Worm (Caenorhabditis elegans) whole organism, L3 larva: ENCODE measurements around the gene lido-14.

Experiments
- R02D3.7 ChIP-seq: fragments of 150-350 bp; optimal IDR thresholded peaks from 2 replicates; lab custom pipeline; 2014; ENCODE audit warnings: missing biosample characterization, missing genetic modification characterization
- ZK546.5 ChIP-seq: sonication (generic microtip); optimal IDR thresholded peaks from 2 replicates; lab custom pipeline; 2017; ENCODE audit warnings: missing biosample characterization, missing genetic modification characterization
- aly-2 ChIP-seq: fragments of 150-350 bp; optimal IDR thresholded peaks from 2 replicates; lab custom pipeline; 2014; ENCODE audit warnings: missing biosample characterization, missing genetic modification characterization
- ama-1 ChIP-seq: fragments of 150-350 bp; optimal IDR thresholded peaks from 2 replicates; lab custom pipeline; 2018
- ceh-16 ChIP-seq: sonication (generic microtip); optimal IDR thresholded peaks from 2 replicates; lab custom pipeline; 2017; ENCODE audit warnings: missing biosample characterization, missing genetic modification characterization
- ceh-28 ChIP-seq: fragments of 150-350 bp; optimal IDR thresholded peaks from 2 replicates; lab custom pipeline; 2014; ENCODE audit warnings: missing biosample characterization, missing genetic modification reagents, missing genetic modification characterization
- ceh-82 ChIP-seq: fragments of 150-350 bp; optimal IDR thresholded peaks from 2 replicates; lab custom pipeline; 2014; ENCODE audit warnings: missing biosample characterization, missing genetic modification characterization
- ceh-9 ChIP-seq: sonication (generic microtip); optimal IDR thresholded peaks from 2 replicates; lab custom pipeline; 2018; ENCODE audit warnings: missing biosample characterization, missing genetic modification characterization
- egl-27 ChIP-seq: sonication (generic microtip); optimal IDR thresholded peaks from 4 replicates; lab custom pipeline; 2017; ENCODE audit warnings: missing biosample characterization, missing genetic modification reagents, missing genetic modification characterization
- egl-5 ChIP-seq: fragments of 150-350 bp; optimal IDR thresholded peaks from 2 replicates; lab custom pipeline; 2017; ENCODE audit warnings: missing biosample characterization, missing genetic modification reagents, missing genetic modification characterization, inconsistent platforms
- elt-2 ChIP-seq: sonication (generic microtip); optimal IDR thresholded peaks from 2 replicates; lab custom pipeline; 2016; ENCODE audit warnings: missing genetic modification reagents, mild to moderate bottlenecking, missing genetic modification characterization, missing compliant biosample characterization
- fkh-10 ChIP-seq: sonication (generic microtip); optimal IDR thresholded peaks from 2 replicates; lab custom pipeline; 2017; ENCODE audit warnings: missing biosample characterization, missing genetic modification reagents, missing genetic modification characterization
- fos-1 ChIP-seq: fragments of 150-350 bp; optimal IDR thresholded peaks from 2 replicates; lab custom pipeline; 2014; ENCODE audit warnings: missing biosample characterization, missing genetic modification characterization
- hmg-11 ChIP-seq: sonication (generic microtip); optimal IDR thresholded peaks from 2 replicates; lab custom pipeline; 2016; ENCODE audit warnings: missing genetic modification characterization, missing compliant biosample characterization
- jun-1 ChIP-seq: fragments of 150-350 bp; optimal IDR thresholded peaks from 2 replicates; lab custom pipeline; 2014; ENCODE audit warnings: missing biosample characterization, missing genetic modification reagents, missing genetic modification characterization
- lin-15B ChIP-seq: fragments of 150-350 bp; optimal IDR thresholded peaks from 2 replicates; lab custom pipeline; 2014; ENCODE audit warnings: missing biosample characterization, missing genetic modification characterization
- lin-39 ChIP-seq: fragments of 150-350 bp; optimal IDR thresholded peaks from 2 replicates; lab custom pipeline; 2018; ENCODE audit warnings: missing biosample characterization, missing genetic modification reagents, missing genetic modification characterization
- mdl-1 ChIP-seq: fragments of 150-350 bp; optimal IDR thresholded peaks from 2 replicates; lab custom pipeline; 2014; ENCODE audit warnings: missing biosample characterization, missing genetic modification characterization
- mml-1 ChIP-seq: fragments of 150-350 bp; sonication (generic microtip); optimal IDR thresholded peaks from 3 replicates; lab custom pipeline; 2014; ENCODE audit warnings: missing biosample characterization, missing genetic modification characterization
- nfya-1 ChIP-seq: sonication (generic microtip); optimal IDR thresholded peaks from 2 replicates; lab custom pipeline; 2017; ENCODE audit warnings: missing genetic modification characterization, mild to moderate bottlenecking, missing compliant biosample characterization, antibody characterized with exemption, moderate library complexity; ENCODE audit not compliant: insufficient read depth
- nhr-11 ChIP-seq: fragments of 150-350 bp; optimal IDR thresholded peaks from 2 replicates; lab custom pipeline; 2014; ENCODE audit warnings: missing biosample characterization, missing genetic modification characterization
- nhr-12 ChIP-seq: fragments of 150-350 bp; optimal IDR thresholded peaks from 2 replicates; lab custom pipeline; 2014; ENCODE audit warnings: missing biosample characterization, missing genetic modification characterization
- nhr-237 ChIP-seq: fragments of 150-350 bp; optimal IDR thresholded peaks from 2 replicates; lab custom pipeline; 2014; ENCODE audit warnings: missing biosample characterization, missing genetic modification characterization
- nhr-25 ChIP-seq: sonication (generic microtip); optimal IDR thresholded peaks from 2 replicates; lab custom pipeline; 2017; ENCODE audit warnings: missing biosample characterization, missing genetic modification characterization
- nhr-28 ChIP-seq: fragments of 150-350 bp; optimal IDR thresholded peaks from 2 replicates; lab custom pipeline; 2014; ENCODE audit warnings: missing biosample characterization, missing genetic modification characterization
- nhr-43 ChIP-seq: sonication (generic microtip); optimal IDR thresholded peaks from 2 replicates; lab custom pipeline; 2016; ENCODE audit warnings: mild to moderate bottlenecking, missing genetic modification characterization, missing compliant biosample characterization; ENCODE audit not compliant: poor library complexity, severe bottlenecking
- nhr-67 ChIP-seq: fragments of 150-350 bp; optimal IDR thresholded peaks from 2 replicates; lab custom pipeline; 2014; ENCODE audit warnings: missing biosample characterization, missing genetic modification characterization
- nhr-77 ChIP-seq: fragments of 150-350 bp; optimal IDR thresholded peaks from 2 replicates; lab custom pipeline; 2014; ENCODE audit warnings: missing biosample characterization, missing genetic modification characterization
- pha-4 ChIP-seq: fragments of 150-350 bp; optimal IDR thresholded peaks from 2 replicates; lab custom pipeline; 2014; ENCODE audit warnings: missing biosample characterization, missing genetic modification reagents, missing genetic modification characterization
- pqm-1 ChIP-seq: fragments of 150-350 bp; optimal IDR thresholded peaks from 2 replicates; lab custom pipeline; 2017; ENCODE audit warnings: missing biosample characterization, missing genetic modification characterization, inconsistent platforms
- sea-2 ChIP-seq: fragments of 150-350 bp; sonication (generic microtip); optimal IDR thresholded peaks from 4 replicates; lab custom pipeline; 2014; ENCODE audit warnings: missing biosample characterization, missing genetic modification reagents, missing genetic modification characterization
- snpc-4 ChIP-seq: fragments of 150-350 bp; optimal IDR thresholded peaks from 2 replicates; lab custom pipeline; 2014; ENCODE audit warnings: missing biosample characterization, missing genetic modification characterization
- unc-62 ChIP-seq: fragments of 150-350 bp; sonication (generic microtip); optimal IDR thresholded peaks from 4 replicates; lab custom pipeline; 2014; ENCODE audit warnings: missing biosample characterization, missing genetic modification reagents, missing genetic modification characterization
- ztf-11 ChIP-seq: fragments of 150-350 bp; optimal IDR thresholded peaks from 2 replicates; lab custom pipeline; 2014; ENCODE audit warnings: missing biosample characterization, missing genetic modification characterization
- ztf-4 ChIP-seq: fragments of 150-350 bp; optimal IDR thresholded peaks from 2 replicates; lab custom pipeline; 2014; ENCODE audit warnings: missing biosample characterization, missing genetic modification characterization

lido-14 gene

ce11 chrII:3340818-3341217 is 18.1 kb upstream of the lido-14 start:
- TF ChIP-seq elt-2 (tag; lab: Kevin White, UChicago) (no peak), ceh-82 (tag; lab: Kevin White, UChicago) (no peak), fkh-10 (no peak), nhr-12 (tag; lab: Kevin White, UChicago) (no peak), pqm-1 (no peak), jun-1 (no peak), ztf-4 (tag; lab: Kevin White, UChicago) (no peak), pha-4 (tag; lab: Kevin White, UChicago) (no peak), hmg-11 (tag; lab: Kevin White, UChicago) (no peak), ztf-11 (tag; lab: Kevin White, UChicago) (no peak), R02D3.7 (tag; lab: Kevin White, UChicago) (no peak), lin-15B (tag; lab: Kevin White, UChicago) (no peak), ceh-9 (no peak)

DNA sequence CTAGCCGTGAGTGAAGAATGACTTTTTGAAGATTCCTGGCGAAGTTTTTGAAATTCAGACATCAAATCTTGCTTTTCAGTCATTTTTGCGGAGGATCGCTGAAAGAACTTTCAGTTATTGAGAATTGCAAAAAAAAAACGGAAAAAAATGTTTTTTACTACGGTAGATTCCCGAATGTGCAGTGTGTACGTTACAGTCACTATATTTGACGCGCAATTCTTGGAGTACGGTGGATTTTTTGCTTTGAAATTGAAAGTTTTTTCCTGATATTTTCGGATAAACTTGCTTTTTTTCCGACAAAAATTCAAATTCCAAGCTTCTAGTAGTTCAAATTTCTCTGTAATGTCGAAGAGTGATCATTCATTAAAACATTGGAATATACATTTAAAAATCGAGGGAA is 16.9 kb upstream of the lido-14 start, which contains the start of gene F14D2.11:
F14D2.11 (minus strand) TSS at position 101 of the 400 bp plus-strand sequence.
- TF ChIP-seq ceh-9 (no peak), R02D3.7 (tag; lab: Kevin White, UChicago) (no peak), mdl-1 (tag; lab: Kevin White, UChicago) (no peak)

DNA sequence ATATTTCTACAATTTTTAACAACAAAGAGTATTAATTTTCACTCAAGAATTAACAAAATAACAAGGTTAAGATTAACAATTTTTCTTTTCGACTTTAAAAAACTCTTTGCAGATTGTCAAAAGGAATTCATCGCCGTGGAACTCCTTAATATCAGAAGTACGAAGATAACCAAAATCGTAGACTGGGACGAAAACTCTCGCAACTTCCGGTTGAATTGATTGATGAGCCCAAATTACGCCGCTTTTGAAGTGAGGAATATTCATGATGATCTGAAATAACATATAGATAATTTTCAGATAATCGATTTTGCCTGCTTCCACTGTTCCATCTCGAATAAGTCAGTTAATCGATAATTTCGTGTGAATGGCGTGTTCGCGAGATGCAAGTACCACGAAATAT is 15.2 kb upstream of the lido-14 start, which contains the start of gene F14D2.15:
F14D2.15 (minus strand) TSS at position 101 of the 400 bp plus-strand sequence.
- TF ChIP-seq aly-2 (no peak), fkh-10 (no peak), nhr-67 (no peak), nhr-77 (tag; lab: Kevin White, UChicago) (no peak), egl-5 (no peak), pha-4 (tag; lab: Kevin White, UChicago) (no peak), unc-62 (GFP tag; lab: Kevin White, UChicago) (no peak), fos-1 (no peak), nfya-1 (tag; lab: Kevin White, UChicago) (no peak), snpc-4 (no peak), pqm-1 (no peak)

ce11 chrII:3344917-3345316 is 14.0 kb upstream of the lido-14 start, which contains the start of gene bath-28:
Gene bath-28, minus strand, starts transcription at chrII:3344967.
- no peak for TF ChIP-seq ztf-11 (tag; lab: Kevin White, UChicago)
- TF ChIP-seq lin-39 (tag; lab: Kevin White, UChicago): no peak

ce11 chrII:3346328-3346780 is 12.6 kb upstream of the lido-14 start, which contains the start of gene bath-30:
Gene bath-30, minus strand, starts transcription at chrII:3346378.
- TF ChIP-seq ceh-28 (tag; lab: Kevin White, UChicago) (no peak), ama-1 (lab: Kevin White, UChicago) (no peak), egl-27 (tag; lab: Kevin White, UChicago) (no peak), lin-15B (tag; lab: Kevin White, UChicago) (no peak), mdl-1 (tag; lab: Kevin White, UChicago) (no peak), snpc-4 (no peak), ceh-16 (tag; lab: Kevin White, UChicago) (no peak), nhr-11 (tag; lab: Kevin White, UChicago) (no peak), nhr-237 (tag; lab: Kevin White, UChicago) (no peak), ztf-4 (tag; lab: Kevin White, UChicago) (no peak)

- TF ChIP-seq egl-27 (tag; lab: Kevin White, UChicago) (no peak), fkh-10 (no peak), ztf-11 (tag; lab: Kevin White, UChicago) (no peak), R02D3.7 (tag; lab: Kevin White, UChicago) (no peak), nhr-28 (tag; lab: Kevin White, UChicago) (no peak), ceh-9 (no peak), sea-2 (no peak), mml-1 (no peak), ZK546.5 (tag; lab: Kevin White, UChicago) (no peak), pha-4 (tag; lab: Kevin White, UChicago) (no peak), nhr-43 (tag; lab: Kevin White, UChicago) (no peak), ztf-4 (tag; lab: Kevin White, UChicago) (no peak), nhr-25 (tag; lab: Kevin White, UChicago) (no peak)
- TF ChIP-seq, all 47 proteins: peak for 0
These were observed 10.9 kb upstream of the lido-14 start, which contains the start of the genes F14D2.14 and bath-29 for ce11 chrII:3347940-3348610. Gene F14D2.14, minus strand, starts transcription at chrII:3347990. Gene bath-29, plus strand, starts transcription at chrII:3348560.
